Worm (Caenorhabditis elegans) whole organism, L1 larva: ENCODE data around the gene picc-1.

ENCODE experiments used
- C34B4.2 ChIP-seq: sonication (generic microtip); optimal IDR thresholded peaks from 2 replicates; lab custom pipeline; 2017; ENCODE audit warnings: mild to moderate bottlenecking, missing genetic modification characterization, missing compliant biosample characterization
- Y116A8C.19 ChIP-seq: sonication (generic microtip); optimal IDR thresholded peaks from 2 replicates; lab custom pipeline; 2016; ENCODE audit warnings: missing compliant biosample characterization, missing genetic modification characterization, borderline replicate concordance
- aly-2 ChIP-seq: fragments of 150-350 bp; optimal IDR thresholded peaks from 2 replicates; lab custom pipeline; 2014; ENCODE audit warnings: missing biosample characterization, missing genetic modification characterization
- blmp-1 ChIP-seq: fragments of 150-350 bp; optimal IDR thresholded peaks from 2 replicates; lab custom pipeline; 2014; ENCODE audit warnings: missing biosample characterization, missing genetic modification characterization
- ceh-63 ChIP-seq: fragments of 200-800 bp; sonication (Bioruptor generic); optimal IDR thresholded peaks from 2 replicates; lab custom pipeline; 2018; ENCODE audit warnings: mild to moderate bottlenecking, missing genetic modification characterization, missing compliant biosample characterization
- ceh-88 ChIP-seq: fragments of 200-800 bp; sonication (Bioruptor generic); IDR thresholded peaks from 2 replicates; pipeline ENCODE4 v1.3.6; 2022; ENCODE audit warnings: missing genetic modification characterization, missing compliant biosample characterization
- dpl-1 ChIP-seq, 3 experiments: fragments of 150-350 bp in 2 of 3; sonication (generic microtip) in 1 of 3; optimal IDR thresholded peaks; 2 replicates each; lab custom pipeline; 2014 to 2017; ENCODE audit warnings: missing biosample characterization in 3 of 3, missing genetic modification characterization in 3 of 3, missing genetic modification reagents in 3 of 3
- dsc-1 ChIP-seq: sonication (generic microtip); optimal IDR thresholded peaks from 2 replicates; lab custom pipeline; 2016; ENCODE audit warnings: mild to moderate bottlenecking, missing genetic modification characterization, missing compliant biosample characterization
- efl-1 ChIP-seq, 4 experiments: fragments of 150-350 bp; optimal IDR thresholded peaks in 3 of 4; peaks in 1 of 4; 1 replicate in 1 of 4; 2 replicates in 3 of 4; lab custom pipeline; 2014; ENCODE audit warnings: missing biosample characterization in 2 of 4, missing genetic modification characterization in 2 of 4, missing genetic modification reagents in 2 of 4
- efl-3 ChIP-seq: fragments of 200-800 bp; sonication (Bioruptor generic); optimal IDR thresholded peaks from 2 replicates; lab custom pipeline; 2018; ENCODE audit warnings: mild to moderate bottlenecking, missing genetic modification characterization, missing compliant biosample characterization
- egl-13 ChIP-seq: sonication (generic microtip); optimal IDR thresholded peaks from 2 replicates; lab custom pipeline; 2016; ENCODE audit warnings: missing genotype, missing genetic modification reagents, missing genetic modification characterization, missing compliant biosample characterization
- elt-3 ChIP-seq, 6 experiments: fragments of 150-350 bp in 1 of 6; sonication (generic microtip); optimal IDR thresholded peaks; 2 replicates each; lab custom pipeline; 2017 to 2018; ENCODE audit warnings: missing biosample characterization in 6 of 6, missing genetic modification characterization in 6 of 6, inconsistent platforms in 1 of 6
- fkh-10 ChIP-seq: sonication (generic microtip); optimal IDR thresholded peaks from 2 replicates; lab custom pipeline; 2017; ENCODE audit warnings: missing biosample characterization, missing genetic modification reagents, missing genetic modification characterization
- fkh-4 ChIP-seq: sonication (generic microtip); optimal IDR thresholded peaks from 2 replicates; lab custom pipeline; 2016; ENCODE audit warnings: missing compliant biosample characterization, missing genetic modification characterization, borderline replicate concordance
- fkh-8 ChIP-seq: sonication (generic microtip); optimal IDR thresholded peaks from 2 replicates; lab custom pipeline; 2016; ENCODE audit warnings: mild to moderate bottlenecking, missing genetic modification characterization, missing compliant biosample characterization
- grh-1 ChIP-seq: fragments of 200-800 bp; sonication (Bioruptor generic); IDR thresholded peaks from 2 replicates; pipeline ENCODE4 v1.3.6; 2022; ENCODE audit warnings: missing genetic modification reagents, missing genetic modification characterization, missing compliant biosample characterization
- hlh-17 ChIP-seq: fragments of 200-800 bp; sonication (Bioruptor generic); optimal IDR thresholded peaks from 2 replicates; lab custom pipeline; 2018; ENCODE audit warnings: missing genetic modification characterization, mild to moderate bottlenecking, missing compliant biosample characterization, moderate library complexity, borderline replicate concordance
- hlh-4 ChIP-seq: sonication (generic microtip); optimal IDR thresholded peaks from 2 replicates; lab custom pipeline; 2016; ENCODE audit warnings: mild to moderate bottlenecking, missing genetic modification characterization, missing compliant biosample characterization
- isw-1 ChIP-seq: fragments of 200-800 bp; sonication (Bioruptor generic); IDR thresholded peaks from 2 replicates; pipeline ENCODE4 v1.3.6; 2022; ENCODE audit warnings: missing genetic modification characterization, missing compliant biosample characterization
- jun-1 ChIP-seq: fragments of 150-350 bp; optimal IDR thresholded peaks from 2 replicates; lab custom pipeline; 2014; ENCODE audit warnings: missing biosample characterization, missing genetic modification reagents, missing genetic modification characterization
- lin-13 ChIP-seq: fragments of 150-350 bp; optimal IDR thresholded peaks from 2 replicates; lab custom pipeline; 2014; ENCODE audit warnings: missing biosample characterization, missing genetic modification reagents, missing genetic modification characterization
- lin-14 ChIP-seq: fragments of 200-800 bp; sonication (Bioruptor generic); optimal IDR thresholded peaks from 2 replicates; lab custom pipeline; 2018; ENCODE audit warnings: mild to moderate bottlenecking, missing genetic modification characterization, moderate library complexity, missing compliant biosample characterization
- lin-35 ChIP-seq, 2 experiments: fragments of 150-350 bp; optimal IDR thresholded peaks; 2 replicates each; lab custom pipeline; 2014; ENCODE audit warnings: missing biosample characterization in 2 of 2, missing genetic modification characterization in 2 of 2, missing genetic modification reagents in 2 of 2
- lin-39 ChIP-seq: fragments of 150-350 bp; optimal IDR thresholded peaks from 2 replicates; lab custom pipeline; 2014; ENCODE audit warnings: missing biosample characterization, missing genetic modification reagents, missing genetic modification characterization
- mdl-1 ChIP-seq, 2 experiments: fragments of 150-350 bp; optimal IDR thresholded peaks; 2 replicates each; lab custom pipeline; 2014 to 2017; ENCODE audit warnings: missing biosample characterization in 2 of 2, missing genetic modification characterization in 2 of 2, inconsistent platforms in 1 of 2
- mep-1 ChIP-seq: fragments of 150-350 bp; optimal IDR thresholded peaks from 2 replicates; lab custom pipeline; 2014; ENCODE audit warnings: missing biosample characterization, missing genetic modification characterization
- nhr-11 ChIP-seq: fragments of 150-350 bp; optimal IDR thresholded peaks from 2 replicates; lab custom pipeline; 2014; ENCODE audit warnings: missing biosample characterization, missing genetic modification characterization
- nhr-12 ChIP-seq: sonication (generic microtip); optimal IDR thresholded peaks from 2 replicates; lab custom pipeline; 2017; ENCODE audit warnings: missing biosample characterization, missing genetic modification characterization
- nhr-20 ChIP-seq: sonication (generic microtip); optimal IDR thresholded peaks from 2 replicates; lab custom pipeline; 2016; ENCODE audit warnings: mild to moderate bottlenecking, missing genetic modification characterization, missing compliant biosample characterization
- nhr-237 ChIP-seq: fragments of 150-350 bp; optimal IDR thresholded peaks from 2 replicates; lab custom pipeline; 2014; ENCODE audit warnings: missing biosample characterization, missing genetic modification characterization
- nhr-28 ChIP-seq: fragments of 150-350 bp; optimal IDR thresholded peaks from 2 replicates; lab custom pipeline; 2014; ENCODE audit warnings: missing biosample characterization, missing genetic modification characterization
- nhr-71 ChIP-seq: sonication (generic microtip); optimal IDR thresholded peaks from 2 replicates; lab custom pipeline; 2016; ENCODE audit warnings: mild to moderate bottlenecking, missing genetic modification characterization, moderate library complexity, missing compliant biosample characterization
- nhr-76 ChIP-seq: sonication (generic microtip); optimal IDR thresholded peaks from 2 replicates; lab custom pipeline; 2017; ENCODE audit warnings: missing biosample characterization, missing genetic modification characterization
- nhr-77 ChIP-seq: fragments of 150-350 bp; optimal IDR thresholded peaks from 2 replicates; lab custom pipeline; 2014; ENCODE audit warnings: missing biosample characterization, missing genetic modification characterization
- nhr-84 ChIP-seq: sonication (generic microtip); optimal IDR thresholded peaks from 2 replicates; lab custom pipeline; 2017; ENCODE audit warnings: missing biosample characterization, missing genetic modification characterization
- nhr-85 ChIP-seq: sonication (generic microtip); peaks from one replicate; lab custom pipeline; 2016; ENCODE audit warnings: missing genetic modification characterization, inconsistent platforms, missing compliant biosample characterization
- nhr-90 ChIP-seq: sonication (generic microtip); optimal IDR thresholded peaks from 2 replicates; lab custom pipeline; 2016; ENCODE audit warnings: mild to moderate bottlenecking, missing genetic modification characterization, missing compliant biosample characterization; ENCODE audit not compliant: poor library complexity
- pqm-1 ChIP-seq: sonication (generic microtip); optimal IDR thresholded peaks from 3 replicates; lab custom pipeline; 2017; ENCODE audit warnings: missing biosample characterization, missing genetic modification characterization
- sox-4 ChIP-seq: sonication (generic microtip); optimal IDR thresholded peaks from 2 replicates; lab custom pipeline; 2016; ENCODE audit warnings: missing genetic modification characterization, missing compliant biosample characterization
- sptf-1 ChIP-seq: fragments of 150-350 bp; optimal IDR thresholded peaks from 2 replicates; lab custom pipeline; 2014; ENCODE audit warnings: missing biosample characterization, missing genetic modification characterization
- sup-37 ChIP-seq: fragments of 200-800 bp; sonication (Bioruptor generic); optimal IDR thresholded peaks from 2 replicates; lab custom pipeline; 2018; ENCODE audit warnings: mild to moderate bottlenecking, missing genetic modification characterization, missing compliant biosample characterization
- swsn-7 ChIP-seq: sonication (generic microtip); optimal IDR thresholded peaks from 2 replicates; lab custom pipeline; 2016; ENCODE audit warnings: missing genetic modification characterization, missing compliant biosample characterization
- unc-130 ChIP-seq: fragments of 150-350 bp; optimal IDR thresholded peaks from 2 replicates; lab custom pipeline; 2017; ENCODE audit warnings: missing biosample characterization, missing genetic modification characterization, inconsistent platforms
- unc-30 ChIP-seq: sonication (generic microtip); optimal IDR thresholded peaks from 2 replicates; lab custom pipeline; 2017; ENCODE audit warnings: missing biosample characterization, missing genetic modification characterization
- unc-62 ChIP-seq: fragments of 150-350 bp; optimal IDR thresholded peaks from 2 replicates; lab custom pipeline; 2014; ENCODE audit warnings: missing biosample characterization, missing genetic modification reagents, missing genetic modification characterization
- unc-86 ChIP-seq: sonication (generic microtip); optimal IDR thresholded peaks from 2 replicates; lab custom pipeline; 2016; ENCODE audit warnings: missing genetic modification characterization, missing compliant biosample characterization
- vab-15 ChIP-seq: sonication (generic microtip); optimal IDR thresholded peaks from 2 replicates; lab custom pipeline; 2017; ENCODE audit warnings: missing genotype, mild to moderate bottlenecking, missing genetic modification characterization, missing compliant biosample characterization
- xbp-1 ChIP-seq: sonication (generic microtip); optimal IDR thresholded peaks from 2 replicates; lab custom pipeline; 2016; ENCODE audit warnings: missing genetic modification characterization, missing compliant biosample characterization
- zag-1 ChIP-seq: fragments of 150-350 bp; optimal IDR thresholded peaks from 2 replicates; lab custom pipeline; 2014; ENCODE audit warnings: missing biosample characterization, missing genetic modification characterization
- zip-4 ChIP-seq: fragments of 200-800 bp; sonication (Bioruptor generic); optimal IDR thresholded peaks from 2 replicates; lab custom pipeline; 2018; ENCODE audit warnings: mild to moderate bottlenecking, missing genetic modification characterization, moderate library complexity, missing compliant biosample characterization
- ztf-11 ChIP-seq, 2 experiments: sonication (generic microtip); optimal IDR thresholded peaks; 2 replicates each; lab custom pipeline; 2016 to 2017; ENCODE audit warnings: missing genetic modification characterization in 2 of 2, missing biosample characterization in 1 of 2, missing compliant biosample characterization in 1 of 2

Gene picc-1

DNA sequence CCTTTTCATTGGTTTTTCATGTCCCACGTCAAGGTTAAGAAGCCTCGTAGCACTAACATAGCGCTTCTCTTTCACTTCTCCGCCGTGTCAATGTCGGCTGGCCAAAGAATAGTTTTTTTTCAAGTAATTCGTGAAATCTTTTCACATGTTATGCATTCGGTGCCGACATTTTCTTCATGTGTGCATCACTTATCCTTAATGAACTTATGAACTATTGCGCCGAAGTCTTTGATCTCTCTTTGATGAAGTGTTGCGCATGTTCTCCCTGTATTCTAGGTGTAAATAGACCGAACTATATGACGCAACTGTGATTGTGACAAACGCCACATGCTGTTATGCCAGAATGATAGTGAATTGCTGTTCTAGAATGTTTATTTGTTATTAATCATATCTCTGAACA is 3.3 kb downstream of the picc-1 start:
- TF ChIP-seq nhr-85 = peak; percentile 3
- TF ChIP-seq blmp-1 = peak; percentile 17
- TF ChIP-seq zag-1 (tag; lab: Kevin White, UChicago) = no peak
- no peak for TF ChIP-seq mdl-1 (tag; optimal IDR thresholded peaks at IDR 0.05; lab: Kevin White, UChicago)

DNA sequence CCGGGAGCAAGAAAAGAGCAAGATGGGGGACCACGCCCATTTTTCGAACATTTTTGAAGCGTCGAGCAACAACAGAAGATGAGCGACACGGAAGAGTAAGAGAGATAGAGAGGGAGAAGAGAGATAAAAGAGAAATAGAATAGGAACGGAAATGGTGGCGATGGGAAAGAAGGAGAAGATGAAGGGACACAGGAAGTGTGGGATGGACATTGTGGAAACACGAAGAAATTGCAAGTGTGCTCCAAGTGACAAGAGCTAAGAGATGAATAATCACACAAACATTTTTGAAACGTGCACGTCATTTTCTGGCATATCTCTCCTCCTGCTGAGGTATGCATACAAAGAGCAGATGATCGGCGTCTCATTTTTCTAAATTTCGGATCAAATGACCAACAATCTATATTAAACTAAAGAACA is 11.8 kb downstream of the picc-1 start:
- TF ChIP-seq hlh-17 (GFP tag; lab: Kevin White, UChicago) (no peak), nhr-76 (tag; lab: Kevin White, UChicago) (no peak), zag-1 (tag; lab: Kevin White, UChicago) (no peak), isw-1 (no peak), nhr-28 (no peak), unc-62 (GFP tag; lab: Kevin White, UChicago) (no peak), egl-13 (no peak), nhr-11 (tag; lab: Kevin White, UChicago) (no peak), sox-4 (no peak), pqm-1 (tag; lab: Kevin White, UChicago) (no peak), lin-14 (GFP tag; lab: Kevin White, UChicago) (peak; percentile 89), Y116A8C.19 (no peak), nhr-85 (no peak), vab-15 (tag; lab: Kevin White, UChicago) (no peak), ceh-88 (GFP tag; lab: Robert Waterston, UW) (no peak), fkh-8 (tag; lab: Kevin White, UChicago) (peak; percentile 16), hlh-4 (tag; lab: Kevin White, UChicago) (no peak), efl-3 (no peak), dsc-1 (no peak), unc-130 (tag; lab: Kevin White, UChicago) (no peak), zip-4 (GFP tag; lab: Kevin White, UChicago) (no peak), lin-39 (tag; lab: Kevin White, UChicago) (no peak), blmp-1 (no peak), xbp-1 (tag; lab: Kevin White, UChicago) (no peak), fkh-4 (tag; lab: Kevin White, UChicago) (no peak), fkh-10 (GFP tag; lab: Kevin White, UChicago) (no peak), jun-1 (tag; lab: Kevin White, UChicago) (no peak), grh-1 (GFP tag; lab: Robert Waterston, UW) (no peak), dpl-1 (GFP tag; optimal IDR thresholded peaks at IDR 0.05; lab: Kevin White, UChicago) (no peak), unc-30 (tag; lab: Kevin White, UChicago) (no peak), lin-35 (GFP tag; optimal IDR thresholded peaks at IDR 0.05; lab: Kevin White, UChicago) (peak in 1 of 2 experiments; percentile 1), nhr-77 (tag; lab: Kevin White, UChicago) (no peak), ceh-63 (no peak), nhr-12 (tag; lab: Kevin White, UChicago) (no peak), sptf-1 (tag; lab: Kevin White, UChicago) (no peak), aly-2 (tag; lab: Kevin White, UChicago) (no peak), mep-1 (no peak), efl-1 (optimal IDR thresholded peaks at IDR 0.05; lab: Kevin White, UChicago) (peak; percentile 11 to 12), efl-1 (GFP tag; optimal IDR thresholded peaks at IDR 0.05 in 1 of 2; lab: Kevin White, UChicago) (peak in 1 of 2 experiments; percentile 19), unc-86 (tag; lab: Kevin White, UChicago) (no peak), nhr-237 (no peak), ztf-11 (tag; optimal IDR thresholded peaks at IDR 0.05; lab: Kevin White, UChicago) (no peak), nhr-90 (no peak), sup-37 (GFP tag; lab: Kevin White, UChicago) (no peak), swsn-7 (no peak), nhr-84 (tag; lab: Kevin White, UChicago) (no peak), C34B4.2 (tag; lab: Kevin White, UChicago) (no peak), elt-3 (tag; optimal IDR thresholded peaks at IDR 0.05; lab: Kevin White, UChicago) (no peak), nhr-20 (tag; lab: Kevin White, UChicago) (no peak), lin-13 (GFP tag; lab: Kevin White, UChicago) (no peak), nhr-71 (tag; lab: Kevin White, UChicago) (peak; percentile 33)
